Worm (Caenorhabditis elegans): Measurements from ENCODE around the gene D1044.7.

D1044.7 gene

ce11 chrIII:5512502-5512901 is 3.9 kb upstream of the D1044.7 start, which contains the start of gene pqn-25:
pqn-25 (minus strand) TSS chrIII:5512602.
- TF ChIP-seq ama-1 (optimal IDR thresholded peaks at IDR 0.05) (no peak), scrt-1 (GFP tag; IDR thresholded peaks at IDR 0.05) (no peak), sea-1 (GFP tag; conservative IDR thresholded peaks at IDR 0.05) (no peak), tbx-11 (GFP tag; IDR thresholded peaks at IDR 0.05) (no peak), aly-1 (tag; optimal IDR thresholded peaks at IDR 0.05) (no peak), F13C5.2 (tag; optimal IDR thresholded peaks at IDR 0.05) (no peak), ceh-13 (GFP tag; optimal IDR thresholded peaks at IDR 0.05) (no peak)

ce11 chrIII:5506936-5507335 is 1.6 kb downstream of the D1044.7 start:
- TF ChIP-seq ceh-36 (tag; optimal IDR thresholded peaks at IDR 0.05) (no peak), ama-1 (optimal IDR thresholded peaks at IDR 0.05) (no peak), ceh-13 (GFP tag; optimal IDR thresholded peaks at IDR 0.05) (no peak), hmbx-1 (tag; optimal IDR thresholded peaks at IDR 0.05) (no peak), tra-4 (tag; optimal IDR thresholded peaks at IDR 0.05) (no peak), sea-1 (GFP tag; conservative IDR thresholded peaks at IDR 0.05) (no peak), flt-1 (GFP tag; IDR thresholded peaks at IDR 0.05) (no peak), pes-1 (GFP tag; IDR thresholded peaks at IDR 0.05) (no peak), F13C5.2 (tag; optimal IDR thresholded peaks at IDR 0.05) (no peak), hnd-1 (tag; optimal IDR thresholded peaks at IDR 0.05) (no peak), ets-7 (tag; optimal IDR thresholded peaks at IDR 0.05) (no peak), scrt-1 (GFP tag; IDR thresholded peaks at IDR 0.05) (no peak)

DNA sequence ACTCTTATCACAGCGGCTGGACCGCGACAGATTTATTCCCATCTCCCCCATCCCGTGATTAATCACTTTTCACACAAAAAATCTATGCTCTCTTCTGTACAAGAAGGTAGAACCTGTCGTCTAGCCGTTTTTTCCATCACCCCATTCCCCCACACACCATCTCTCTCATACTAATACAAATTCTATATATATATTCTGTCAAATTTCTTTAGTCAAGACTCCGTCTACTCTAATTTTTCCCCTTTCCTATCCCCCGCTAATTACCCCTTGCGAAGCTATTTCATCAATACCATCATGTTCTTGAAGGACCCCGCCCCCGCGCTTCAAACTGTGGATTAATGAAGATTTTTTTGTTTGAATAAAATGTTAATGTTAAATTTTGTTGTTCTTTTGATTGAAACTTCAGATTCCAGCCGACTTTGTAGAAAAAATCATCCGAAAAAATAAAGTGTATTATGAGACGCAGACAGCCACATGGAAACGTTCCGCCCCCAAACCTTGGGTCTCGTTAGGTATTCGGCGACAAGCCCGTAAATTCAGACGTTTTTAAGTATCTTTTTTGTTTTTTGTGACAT is 2.5 kb downstream of the D1044.7 start:
- no peak for TF ChIP-seq tbx-11 (GFP tag; IDR thresholded peaks at IDR 0.05)
- TF ChIP-seq ceh-36 (tag; optimal IDR thresholded peaks at IDR 0.05) = no peak
- TF ChIP-seq pes-1 (GFP tag; IDR thresholded peaks at IDR 0.05) = no peak
- no peak for TF ChIP-seq tra-4 (tag; optimal IDR thresholded peaks at IDR 0.05)
- TF ChIP-seq ets-7 (tag; optimal IDR thresholded peaks at IDR 0.05) = no peak

DNA sequence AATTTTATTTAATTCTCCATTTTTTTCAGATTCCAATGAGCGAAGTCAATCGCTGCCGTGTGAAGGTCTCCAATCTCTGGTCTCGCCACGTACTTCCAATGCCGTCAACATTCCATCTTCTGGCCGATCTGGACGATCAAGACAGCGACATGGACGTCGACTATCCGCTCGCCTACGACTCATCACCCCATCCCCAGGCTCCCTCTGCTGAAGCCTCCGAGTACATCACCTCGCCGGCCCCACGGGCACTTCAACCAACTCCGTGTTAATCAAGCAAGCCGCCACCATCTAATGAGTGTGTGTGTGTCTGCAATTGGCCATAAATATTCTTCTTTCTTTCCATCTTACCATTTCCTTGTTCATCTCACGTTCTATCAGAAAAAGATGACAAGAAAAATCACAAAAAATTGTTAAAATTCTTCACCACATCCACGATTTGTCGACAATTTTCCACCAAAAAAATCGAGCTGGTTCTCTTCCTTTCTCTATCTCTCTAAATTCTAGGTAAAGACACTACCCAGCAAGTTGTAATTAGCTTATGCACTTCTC is 3.0 kb downstream of the D1044.7 start:
- no peak for TF ChIP-seq ceh-13 (GFP tag; optimal IDR thresholded peaks at IDR 0.05)
- TF ChIP-seq tbx-11 (GFP tag; IDR thresholded peaks at IDR 0.05) = no peak
- no peak for TF ChIP-seq aly-1 (tag; optimal IDR thresholded peaks at IDR 0.05)
- TF ChIP-seq scrt-1 (GFP tag; IDR thresholded peaks at IDR 0.05) = no peak
- TF ChIP-seq flt-1 (GFP tag; IDR thresholded peaks at IDR 0.05) = no peak
- no peak for TF ChIP-seq hnd-1 (tag; optimal IDR thresholded peaks at IDR 0.05)
- TF ChIP-seq hmg-4 (GFP tag; optimal IDR thresholded peaks at IDR 0.05) = no peak
- no peak for TF ChIP-seq ets-7 (tag; optimal IDR thresholded peaks at IDR 0.05)
- no peak for TF ChIP-seq ama-1 (optimal IDR thresholded peaks at IDR 0.05)
- no peak for TF ChIP-seq B0310.2 (tag; optimal IDR thresholded peaks at IDR 0.05)
- no peak for TF ChIP-seq tbx-37 (GFP tag; conservative IDR thresholded peaks at IDR 0.05)
- no peak for TF ChIP-seq sea-1 (GFP tag; conservative IDR thresholded peaks at IDR 0.05)
- no peak for TF ChIP-seq tra-4 (tag; optimal IDR thresholded peaks at IDR 0.05)
- no peak for TF ChIP-seq hmbx-1 (tag; optimal IDR thresholded peaks at IDR 0.05)
- TF ChIP-seq ceh-36 (tag; optimal IDR thresholded peaks at IDR 0.05) = no peak
- TF ChIP-seq F13C5.2 (tag; optimal IDR thresholded peaks at IDR 0.05) = no peak
- no peak for TF ChIP-seq pes-1 (GFP tag; IDR thresholded peaks at IDR 0.05)

DNA sequence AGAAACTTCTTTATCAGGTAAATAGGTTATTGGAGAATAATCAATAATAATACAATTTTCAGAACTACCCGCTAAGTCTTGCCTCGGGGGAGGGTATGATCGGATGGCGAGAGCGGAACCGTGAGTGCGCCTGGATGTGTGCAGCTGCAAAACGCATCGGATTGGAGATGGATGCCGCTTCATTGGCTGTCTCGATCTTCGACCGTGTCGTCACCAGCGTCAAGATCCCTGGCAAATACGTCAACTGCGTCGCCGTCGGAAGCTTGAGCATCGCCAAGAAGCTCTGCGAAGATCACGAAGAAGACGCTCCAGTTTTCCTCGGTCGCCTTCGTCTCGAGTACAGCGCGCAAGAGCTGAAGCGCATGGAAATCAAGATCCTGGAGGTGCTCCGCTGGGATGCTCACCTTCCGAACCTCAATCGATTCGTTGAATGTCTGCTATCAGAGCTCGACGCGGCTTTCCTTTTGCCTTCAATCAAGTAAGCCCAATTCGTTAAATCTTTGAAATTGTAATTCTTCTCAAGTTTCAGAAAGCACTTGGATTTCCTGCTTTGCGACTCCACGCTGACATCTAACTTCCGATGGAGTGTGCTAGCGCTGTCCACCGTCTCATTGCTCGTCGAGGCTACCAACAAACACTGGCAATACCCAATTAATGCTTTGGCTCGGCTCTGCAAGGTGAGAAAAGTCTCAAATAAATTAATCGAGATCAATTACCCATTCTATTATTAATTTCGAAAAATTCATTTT is 3.7 kb downstream of the D1044.7 start:
- TF ChIP-seq pes-1 (GFP tag; IDR thresholded peaks at IDR 0.05) (no peak), ets-7 (tag; optimal IDR thresholded peaks at IDR 0.05) (no peak), hnd-1 (tag; optimal IDR thresholded peaks at IDR 0.05) (no peak), flt-1 (GFP tag; IDR thresholded peaks at IDR 0.05) (no peak), ceh-13 (GFP tag; optimal IDR thresholded peaks at IDR 0.05) (no peak)

- no peak for TF ChIP-seq flt-1 (GFP tag; IDR thresholded peaks at IDR 0.05)
- no peak for TF ChIP-seq aly-1 (tag; optimal IDR thresholded peaks at IDR 0.05)
- no peak for TF ChIP-seq scrt-1 (GFP tag; IDR thresholded peaks at IDR 0.05)
- TF ChIP-seq ceh-36 (tag; optimal IDR thresholded peaks at IDR 0.05) = no peak
- TF ChIP-seq ets-7 (tag; optimal IDR thresholded peaks at IDR 0.05) = no peak
- TF ChIP-seq sea-1 (GFP tag; conservative IDR thresholded peaks at IDR 0.05) = no peak
Observed at ce11 chrIII:5504164-5504563, 4.4 kb downstream of the D1044.7 start.

DNA sequence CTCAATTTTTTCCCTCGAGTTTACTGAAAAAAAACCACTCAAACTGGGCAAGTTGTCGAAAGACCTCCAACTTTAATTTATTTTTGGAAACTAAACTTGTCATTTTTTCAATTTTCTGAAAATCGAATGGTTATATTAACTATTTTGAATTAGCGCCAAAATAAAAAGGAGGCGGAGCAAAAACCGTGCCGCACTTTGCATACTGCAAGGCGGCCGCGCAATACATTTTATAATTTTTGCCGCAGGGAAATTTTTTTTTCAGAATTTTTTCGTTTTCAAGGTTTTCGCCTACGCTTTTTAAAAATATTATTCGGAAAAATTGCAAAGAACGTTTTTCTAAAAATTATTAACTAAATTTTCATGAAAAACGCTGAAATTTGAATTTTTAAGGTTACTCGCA is 4.9 kb downstream of the D1044.7 start:
- TF ChIP-seq sea-1 (GFP tag; conservative IDR thresholded peaks at IDR 0.05) (no peak), hmg-4 (GFP tag; optimal IDR thresholded peaks at IDR 0.05) (no peak), pes-1 (GFP tag; IDR thresholded peaks at IDR 0.05) (no peak)

DNA sequence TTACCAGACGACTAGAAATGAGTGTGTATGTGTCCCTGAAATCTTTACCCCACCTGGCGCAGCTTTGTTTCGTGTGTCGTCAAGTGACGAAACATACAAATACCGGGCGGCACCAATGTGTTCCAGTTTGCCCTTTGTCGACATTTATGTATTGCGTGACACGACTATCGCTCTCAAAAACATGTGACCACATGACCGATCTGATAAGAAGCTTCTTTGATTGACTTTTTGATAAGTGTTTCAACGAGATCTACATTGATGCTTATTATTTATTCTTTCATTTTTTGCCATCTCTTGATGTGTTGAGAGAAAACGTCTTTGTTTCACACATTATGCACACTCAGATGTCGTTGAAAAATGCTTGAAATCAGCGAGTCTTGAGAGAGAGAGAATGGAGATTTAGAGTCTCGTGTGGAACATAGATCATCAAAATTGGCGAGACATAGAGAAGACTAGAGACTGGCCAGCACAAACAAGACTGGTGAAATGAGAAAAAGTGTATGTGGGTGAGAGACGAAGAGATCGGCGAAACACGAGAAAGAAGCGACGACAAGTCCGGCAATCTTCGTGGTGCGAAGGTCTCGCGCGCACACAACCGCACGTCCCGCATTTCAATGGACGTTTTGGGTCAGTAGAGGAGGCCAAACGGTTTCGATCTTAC is 5.5 kb downstream of the D1044.7 start:
- TF ChIP-seq ceh-13 (GFP tag; optimal IDR thresholded peaks at IDR 0.05) = no peak
- TF ChIP-seq hnd-1 (tag; optimal IDR thresholded peaks at IDR 0.05) = no peak
- TF ChIP-seq tbx-37 (GFP tag; conservative IDR thresholded peaks at IDR 0.05) = no peak
- TF ChIP-seq hmg-4 (GFP tag; optimal IDR thresholded peaks at IDR 0.05) = no peak
- no peak for TF ChIP-seq ceh-36 (tag; optimal IDR thresholded peaks at IDR 0.05)
- TF ChIP-seq flt-1 (GFP tag; IDR thresholded peaks at IDR 0.05) = no peak
- TF ChIP-seq scrt-1 (GFP tag; IDR thresholded peaks at IDR 0.05) = no peak
- no peak for TF ChIP-seq ets-7 (tag; optimal IDR thresholded peaks at IDR 0.05)
- no peak for TF ChIP-seq tbx-11 (GFP tag; IDR thresholded peaks at IDR 0.05)
- TF ChIP-seq B0310.2 (tag; optimal IDR thresholded peaks at IDR 0.05) = no peak
- no peak for TF ChIP-seq tra-4 (tag; optimal IDR thresholded peaks at IDR 0.05)
- no peak for TF ChIP-seq ama-1 (optimal IDR thresholded peaks at IDR 0.05)
- no peak for TF ChIP-seq aly-1 (tag; optimal IDR thresholded peaks at IDR 0.05)
- no peak for TF ChIP-seq sea-1 (GFP tag; conservative IDR thresholded peaks at IDR 0.05)
